Worm (Caenorhabditis elegans) whole organism, young adult: ENCODE data around the gene tag-131.

Experiments
- B0035.1 ChIP-seq: sonication (generic microtip); optimal IDR thresholded peaks from 2 replicates; lab custom pipeline; 2016; ENCODE audit warnings: missing genetic modification characterization, mild to moderate bottlenecking, missing compliant biosample characterization, missing genotype, missing genetic modification reagents
- B0336.3 ChIP-seq: fragments of 200-800 bp; sonication (Bioruptor generic); IDR thresholded peaks from 2 replicates; pipeline ENCODE4 v1.3.6; 2022; ENCODE audit warnings: missing genetic modification characterization, missing compliant biosample characterization
- F10E7.11 ChIP-seq: sonication (generic microtip); optimal IDR thresholded peaks from 2 replicates; lab custom pipeline; 2017; ENCODE audit warnings: mild to moderate bottlenecking, missing genetic modification characterization, moderate library complexity, missing compliant biosample characterization
- F33H1.4 ChIP-seq: fragments of 200-800 bp; sonication (Bioruptor generic); IDR thresholded peaks from 2 replicates; pipeline ENCODE4 v1.3.6; 2022; ENCODE audit warnings: missing genetic modification reagents, missing genetic modification characterization, missing compliant biosample characterization
- F52B5.7 ChIP-seq: sonication (generic microtip); optimal IDR thresholded peaks from 2 replicates; lab custom pipeline; 2016; ENCODE audit warnings: mild to moderate bottlenecking, missing genetic modification characterization, missing compliant biosample characterization
- Y53G8AR.9 ChIP-seq: fragments of 200-800 bp; sonication (Bioruptor generic); conservative IDR thresholded peaks from 2 replicates; pipeline ENCODE4 v1.3.6; 2022; ENCODE audit warnings: missing genetic modification reagents, missing genetic modification characterization, missing compliant biosample characterization
- bed-1 ChIP-seq: fragments of 200-800 bp; sonication (Bioruptor generic); IDR thresholded peaks from 2 replicates; pipeline ENCODE4 v1.3.6; 2022; ENCODE audit warnings: missing genetic modification reagents, missing genetic modification characterization, missing compliant biosample characterization
- cebp-1 ChIP-seq, 2 experiments: fragments of 200-800 bp in 1 of 2; sonication (Bioruptor generic) in 1 of 2; sonication (generic microtip) in 1 of 2; IDR thresholded peaks in 1 of 2; optimal IDR thresholded peaks in 1 of 2; 2 replicates each; pipeline versions ENCODE4 v1.3.6 to Lab custom; 2017 to 2022; ENCODE audit warnings: missing compliant biosample characterization in 2 of 2, missing genetic modification characterization in 2 of 2, mild to moderate bottlenecking in 1 of 2, missing genetic modification reagents in 1 of 2, moderate library complexity in 1 of 2
- cebp-2 ChIP-seq: fragments of 200-800 bp; sonication (Bioruptor generic); IDR thresholded peaks from 2 replicates; pipeline ENCODE4 v1.3.6; 2022; ENCODE audit warnings: missing genetic modification characterization, missing compliant biosample characterization
- ceh-58 ChIP-seq: fragments of 200-800 bp; sonication (Bioruptor generic); IDR thresholded peaks from 2 replicates; pipeline ENCODE4 v1.3.6; 2022; ENCODE audit warnings: missing genetic modification characterization, missing compliant biosample characterization
- ceh-79 ChIP-seq: sonication (generic microtip); optimal IDR thresholded peaks from 2 replicates; lab custom pipeline; 2017; ENCODE audit warnings: mild to moderate bottlenecking, missing genetic modification characterization, missing compliant biosample characterization
- ceh-91 ChIP-seq: fragments of 200-800 bp; sonication (Bioruptor generic); IDR thresholded peaks from 2 replicates; pipeline ENCODE4 v1.3.6; 2022; ENCODE audit warnings: missing genetic modification reagents, missing genetic modification characterization, missing compliant biosample characterization
- dpl-1 ChIP-seq: fragments of 150-350 bp; optimal IDR thresholded peaks from 2 replicates; lab custom pipeline; 2014; ENCODE audit warnings: missing biosample characterization, missing genetic modification reagents, missing genetic modification characterization
- efl-1 ChIP-seq: fragments of 150-350 bp; optimal IDR thresholded peaks from 2 replicates; lab custom pipeline; 2014; ENCODE audit warnings: missing biosample characterization, missing genetic modification reagents, missing genetic modification characterization
- egl-44 ChIP-seq: fragments of 200-800 bp; sonication (Bioruptor generic); IDR thresholded peaks from 2 replicates; pipeline ENCODE4 v1.3.6; 2022; ENCODE audit warnings: missing genetic modification reagents, missing genetic modification characterization, missing compliant biosample characterization
- gei-17 ChIP-seq: fragments of 200-800 bp; sonication (Bioruptor generic); optimal IDR thresholded peaks from 2 replicates; lab custom pipeline; 2018; ENCODE audit warnings: mild to moderate bottlenecking, missing genetic modification characterization, missing compliant biosample characterization
- hmg-1.2 ChIP-seq: fragments of 200-800 bp; sonication (Bioruptor generic); IDR thresholded peaks from 2 replicates; pipeline ENCODE4 v1.3.6; 2022; ENCODE audit warnings: missing genetic modification reagents, missing genetic modification characterization, missing compliant biosample characterization
- let-607 ChIP-seq, 2 experiments: fragments of 200-800 bp in 1 of 2; sonication (Bioruptor generic) in 1 of 2; sonication (generic microtip) in 1 of 2; optimal IDR thresholded peaks; 2 replicates each; lab custom pipeline; 2016 to 2018; ENCODE audit warnings: mild to moderate bottlenecking in 2 of 2, missing compliant biosample characterization in 2 of 2, missing genetic modification characterization in 2 of 2, moderate library complexity in 2 of 2, missing genotype in 1 of 2
- mes-4 ChIP-seq: sonication (generic microtip); optimal IDR thresholded peaks from 2 replicates; lab custom pipeline; 2016; ENCODE audit warnings: missing genotype, missing genetic modification characterization, missing compliant biosample characterization
- nfya-1 ChIP-seq: sonication (generic microtip); optimal IDR thresholded peaks from 2 replicates; lab custom pipeline; 2017; ENCODE audit warnings: antibody characterized with exemption, missing compliant biosample characterization, missing genetic modification characterization, borderline replicate concordance; ENCODE audit not compliant: insufficient read depth
- nhr-120 ChIP-seq: fragments of 200-800 bp; sonication (Bioruptor generic); IDR thresholded peaks from 2 replicates; pipeline ENCODE4 v1.3.6; 2022; ENCODE audit warnings: missing genetic modification characterization, missing compliant biosample characterization
- nhr-80 ChIP-seq: sonication (generic microtip); optimal IDR thresholded peaks from 2 replicates; lab custom pipeline; 2016; ENCODE audit warnings: missing genetic modification characterization, missing compliant biosample characterization
- pha-4 ChIP-seq: fragments of 150-350 bp; sonication (generic microtip); optimal IDR thresholded peaks from 2 replicates; lab custom pipeline; 2014; ENCODE audit warnings: missing biosample characterization, missing genetic modification reagents, missing genetic modification characterization
- snpc-1.3 ChIP-seq: sonication (generic microtip); optimal IDR thresholded peaks from 2 replicates; lab custom pipeline; 2017; ENCODE audit warnings: missing genetic modification characterization, mild to moderate bottlenecking, missing compliant biosample characterization, antibody characterized with exemption, moderate library complexity, missing genotype, missing genetic modification reagents; ENCODE audit not compliant: insufficient read depth
- snpc-3.4 ChIP-seq: sonication (generic microtip); optimal IDR thresholded peaks from 2 replicates; lab custom pipeline; 2017; ENCODE audit warnings: missing genetic modification characterization, mild to moderate bottlenecking, missing compliant biosample characterization, antibody characterized with exemption, moderate library complexity, missing genotype, missing genetic modification reagents
- snpc-4 ChIP-seq, 5 experiments: fragments of 150-350 bp in 1 of 5; sonication (generic microtip) in 4 of 5; optimal IDR thresholded peaks; 2 replicates each; lab custom pipeline; 2014 to 2018; ENCODE audit warnings: missing genetic modification characterization in 5 of 5, missing biosample characterization in 3 of 5, antibody characterized with exemption in 2 of 5, mild to moderate bottlenecking in 2 of 5, missing compliant biosample characterization in 2 of 5, missing genotype in 2 of 5, moderate library complexity in 2 of 5, missing genetic modification reagents in 1 of 5
- somi-1 ChIP-seq: fragments of 200-800 bp; sonication (Bioruptor generic); optimal IDR thresholded peaks from 2 replicates; lab custom pipeline; 2018; ENCODE audit warnings: mild to moderate bottlenecking, missing genetic modification characterization, missing compliant biosample characterization
- tbp1 ChIP-seq: fragments of 200-800 bp; sonication (Bioruptor generic); optimal IDR thresholded peaks from 2 replicates; lab custom pipeline; 2018; ENCODE audit warnings: mild to moderate bottlenecking, missing genetic modification characterization, missing compliant biosample characterization
- unc-130 ChIP-seq: sonication (generic microtip); optimal IDR thresholded peaks from 2 replicates; lab custom pipeline; 2016; ENCODE audit warnings: missing genetic modification reagents, missing genetic modification characterization, missing compliant biosample characterization
- unc-62 ChIP-seq: fragments of 150-350 bp; optimal IDR thresholded peaks from 2 replicates; lab custom pipeline; 2014; ENCODE audit warnings: missing biosample characterization, missing genetic modification reagents, missing genetic modification characterization
- ztf-25 ChIP-seq: fragments of 200-800 bp; sonication (Bioruptor generic); IDR thresholded peaks from 2 replicates; pipeline ENCODE4 v1.3.6; 2022; ENCODE audit warnings: missing genetic modification reagents, missing genetic modification characterization, missing compliant biosample characterization

Gene tag-131

ce11 chrIII:4313061-4313962 is 4.2 kb upstream of the tag-131 start, which contains the start of the genes evl-14 and dcn-1 (continued):
- TF ChIP-seq snpc-1.3 (tag; lab: Kevin White, UChicago) (peak; percentile 47), ceh-91 (GFP tag; lab: Robert Waterston, UW) (peak; percentile 84), mes-4 (no peak), F33H1.4 (GFP tag; lab: Robert Waterston, UW) (peak; percentile 94), efl-1 (peak; percentile 96), dpl-1 (GFP tag; lab: Kevin White, UChicago) (peak; percentile 82), snpc-3.4 (tag; lab: Kevin White, UChicago) (peak; percentile 80), pha-4 (tag; lab: Kevin White, UChicago) (peak; percentile 74), ceh-58 (GFP tag; lab: Robert Waterston, UW) (no peak), B0035.1 (no peak)

DNA sequence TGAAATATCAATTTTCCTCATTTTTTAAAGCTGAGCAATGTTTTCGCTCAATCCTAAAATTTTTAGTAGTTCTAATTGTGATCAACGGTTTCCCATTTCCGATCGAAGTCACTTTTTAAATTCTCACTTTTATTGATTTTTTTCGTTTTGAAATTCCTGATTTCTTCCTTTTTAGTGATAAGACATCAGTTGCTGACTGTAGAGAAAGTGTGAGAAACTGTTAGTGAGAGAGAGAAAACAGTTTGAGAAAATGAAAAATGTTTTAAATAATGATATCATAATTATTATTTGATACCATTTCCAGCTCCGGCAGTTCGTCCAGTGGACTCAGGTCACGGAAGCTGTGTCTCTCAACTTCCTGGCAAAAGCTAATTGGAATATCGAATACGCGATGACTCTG is 3.0 kb upstream of the tag-131 start:
- TF ChIP-seq mes-4 (no peak), nhr-80 (tag; lab: Kevin White, UChicago) (peak; percentile 45)

DNA sequence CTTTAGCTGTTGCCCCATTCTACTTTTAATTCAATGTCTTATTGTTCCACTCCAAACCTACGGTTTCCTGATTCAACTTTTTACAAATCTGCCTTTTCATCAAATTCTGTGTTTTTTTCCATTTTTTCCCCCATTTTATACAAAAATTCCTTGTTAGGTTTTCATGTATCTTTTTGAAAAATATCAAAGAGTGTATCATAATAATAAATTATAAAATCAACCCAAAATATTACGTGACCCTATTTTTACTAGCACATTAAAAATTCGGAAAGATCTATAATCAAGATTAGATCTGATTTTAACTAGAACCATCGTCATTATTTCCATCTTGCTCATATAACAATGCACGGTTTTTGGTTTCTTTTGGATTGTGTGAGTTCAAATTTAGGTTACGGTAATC is 2.6 kb downstream of the tag-131 start, which contains the start of gene H38K22.6:
TSS of gene H38K22.6 (plus strand) at position 301 of the 400 bp plus-strand sequence.
- TF ChIP-seq hmg-1.2 (GFP tag; lab: Robert Waterston, UW) (no peak), unc-62 (GFP tag; lab: Kevin White, UChicago) (no peak), F33H1.4 (GFP tag; lab: Robert Waterston, UW) (no peak), B0336.3 (no peak), snpc-4 (GFP tag; optimal IDR thresholded peaks at IDR 0.05; lab: Kevin White, UChicago) (no peak), snpc-4 (tag; optimal IDR thresholded peaks at IDR 0.05; lab: Kevin White, UChicago) (no peak), ztf-25 (GFP tag; lab: Robert Waterston, UW) (no peak), ceh-79 (tag; lab: Kevin White, UChicago) (no peak)
- TF ChIP-seq, all 124 proteins: peak for 0

DNA sequence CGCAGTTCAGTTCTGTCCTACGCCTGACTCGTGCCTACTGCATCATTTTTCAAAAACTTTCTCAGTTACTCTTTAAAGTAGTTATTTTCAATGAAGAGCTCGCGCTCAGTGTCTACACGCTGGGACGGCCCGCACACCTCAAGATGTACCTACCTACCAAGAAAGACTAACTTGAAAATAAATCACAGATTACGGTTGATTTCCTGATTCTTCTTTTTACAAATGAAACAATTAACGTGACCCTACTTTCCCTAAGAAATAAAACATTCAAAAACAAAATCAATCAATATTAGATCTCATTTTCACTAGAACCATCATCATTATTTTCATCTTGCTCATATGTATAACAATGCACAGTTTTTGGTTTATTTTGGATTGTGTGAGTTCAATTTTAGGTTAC is 3.9 kb downstream of the tag-131 start, which contains the start of gene H38K22.7:
TSS of gene H38K22.7 (plus strand) at position 301 of the 400 bp plus-strand sequence.
- TF ChIP-seq egl-44 (GFP tag; lab: Robert Waterston, UW) (no peak), efl-1 (no peak), Y53G8AR.9 (GFP tag; lab: Robert Waterston, UW) (no peak), tbp1 (GFP tag; lab: Kevin White, UChicago) (no peak), nhr-120 (GFP tag; lab: Robert Waterston, UW) (no peak), nfya-1 (no peak), unc-130 (no peak), cebp-1 (GFP tag; IDR thresholded peaks at IDR 0.05; lab: Robert Waterston, UW) (no peak), cebp-1 (tag; optimal IDR thresholded peaks at IDR 0.05; lab: Kevin White, UChicago) (no peak), somi-1 (GFP tag; lab: Kevin White, UChicago) (no peak), bed-1 (GFP tag; lab: Robert Waterston, UW) (no peak), let-607 (tag; optimal IDR thresholded peaks at IDR 0.05; lab: Kevin White, UChicago) (no peak), F52B5.7 (tag; lab: Kevin White, UChicago) (no peak), snpc-1.3 (tag; lab: Kevin White, UChicago) (no peak), cebp-2 (GFP tag; lab: Robert Waterston, UW) (no peak), gei-17 (GFP tag; lab: Kevin White, UChicago) (no peak), B0336.3 (no peak), F10E7.11 (tag; lab: Kevin White, UChicago) (no peak)
